Worm (Caenorhabditis elegans) whole organism, young adult: Measurements from ENCODE around the gene R10D12.8.

Experiments used
- B0336.3 ChIP-seq: fragments of 200-800 bp; sonication (Bioruptor generic); IDR thresholded peaks from 2 replicates; pipeline ENCODE4 v1.3.6; 2022; ENCODE audit warnings: missing genetic modification characterization, missing compliant biosample characterization
- F22D6.2 ChIP-seq: sonication (generic microtip); optimal IDR thresholded peaks from 2 replicates; lab custom pipeline; 2016; ENCODE audit warnings: mild to moderate bottlenecking, missing genetic modification characterization, missing compliant biosample characterization
- K11D2.4 ChIP-seq: fragments of 200-800 bp; sonication (Bioruptor generic); IDR thresholded peaks from 2 replicates; pipeline ENCODE4 v1.3.6; 2022; ENCODE audit warnings: missing genetic modification reagents, missing genetic modification characterization, missing compliant biosample characterization
- Y56A3A.18 ChIP-seq: fragments of 200-800 bp; sonication (Bioruptor generic); IDR thresholded peaks from 2 replicates; pipeline ENCODE4 v1.3.6; 2022; ENCODE audit warnings: missing genetic modification reagents, missing genetic modification characterization, missing compliant biosample characterization
- Y79H2A.3 ChIP-seq: fragments of 200-800 bp; sonication (Bioruptor generic); conservative IDR thresholded peaks from 2 replicates; pipeline ENCODE4 v1.3.6; 2022; ENCODE audit warnings: missing genetic modification reagents, missing genetic modification characterization, missing compliant biosample characterization
- Y95B8A.8 ChIP-seq: fragments of 200-800 bp; sonication (Bioruptor generic); IDR thresholded peaks from 2 replicates; pipeline ENCODE4 v1.3.6; 2022; ENCODE audit warnings: missing genetic modification reagents, missing genetic modification characterization, missing compliant biosample characterization
- ama-1 ChIP-seq, 3 experiments: fragments of 150-350 bp in 1 of 3; sonication (generic microtip) in 2 of 3; optimal IDR thresholded peaks; 2 replicates each; lab custom pipeline; 2014 to 2018; ENCODE audit warnings: missing biosample characterization in 2 of 3, missing genetic modification characterization in 2 of 3, missing genetic modification reagents in 2 of 3
- aptf-2 ChIP-seq: fragments of 200-800 bp; sonication (Bioruptor generic); conservative IDR thresholded peaks from 2 replicates; pipeline ENCODE4 v1.3.6; 2022; ENCODE audit warnings: missing genetic modification reagents, missing genetic modification characterization, missing compliant biosample characterization
- atf-7 ChIP-seq: sonication (generic microtip); optimal IDR thresholded peaks from 2 replicates; lab custom pipeline; 2017; ENCODE audit warnings: mild to moderate bottlenecking, missing genetic modification characterization, missing compliant biosample characterization
- athp-1 ChIP-seq: sonication (generic microtip); optimal IDR thresholded peaks from 2 replicates; lab custom pipeline; 2017; ENCODE audit warnings: mild to moderate bottlenecking, missing genetic modification characterization, missing compliant biosample characterization
- attf-3 ChIP-seq: fragments of 200-800 bp; sonication (Bioruptor generic); conservative IDR thresholded peaks from 2 replicates; pipeline ENCODE4 v1.3.6; 2022; ENCODE audit warnings: missing genetic modification reagents, missing genetic modification characterization, missing compliant biosample characterization
- attf-5 ChIP-seq: fragments of 200-800 bp; sonication (Bioruptor generic); optimal IDR thresholded peaks from 2 replicates; lab custom pipeline; 2018; ENCODE audit warnings: mild to moderate bottlenecking, missing genetic modification characterization, missing compliant biosample characterization
- bed-1 ChIP-seq: fragments of 200-800 bp; sonication (Bioruptor generic); IDR thresholded peaks from 2 replicates; pipeline ENCODE4 v1.3.6; 2022; ENCODE audit warnings: missing genetic modification reagents, missing genetic modification characterization, missing compliant biosample characterization
- cebp-1 ChIP-seq, 2 experiments: fragments of 200-800 bp in 1 of 2; sonication (Bioruptor generic) in 1 of 2; sonication (generic microtip) in 1 of 2; IDR thresholded peaks in 1 of 2; optimal IDR thresholded peaks in 1 of 2; 2 replicates each; pipeline versions ENCODE4 v1.3.6 to Lab custom; 2017 to 2022; ENCODE audit warnings: missing compliant biosample characterization in 2 of 2, missing genetic modification characterization in 2 of 2, mild to moderate bottlenecking in 1 of 2, missing genetic modification reagents in 1 of 2, moderate library complexity in 1 of 2
- ceh-27 ChIP-seq: fragments of 200-800 bp; sonication (Bioruptor generic); optimal IDR thresholded peaks from 2 replicates; lab custom pipeline; 2018; ENCODE audit warnings: mild to moderate bottlenecking, missing genetic modification characterization, moderate library complexity, missing compliant biosample characterization
- chd-7 ChIP-seq: sonication (generic microtip); optimal IDR thresholded peaks from 2 replicates; lab custom pipeline; 2016; ENCODE audit warnings: mild to moderate bottlenecking, missing genetic modification characterization, moderate library complexity, missing compliant biosample characterization
- dox-1 ChIP-seq: fragments of 200-800 bp; sonication (Bioruptor generic); IDR thresholded peaks from 2 replicates; pipeline ENCODE4 v1.3.6; 2022; ENCODE audit warnings: missing genetic modification reagents, missing genetic modification characterization, missing compliant biosample characterization
- efl-1 ChIP-seq: fragments of 150-350 bp; optimal IDR thresholded peaks from 2 replicates; lab custom pipeline; 2014; ENCODE audit warnings: missing biosample characterization, missing genetic modification reagents, missing genetic modification characterization
- egl-44 ChIP-seq: fragments of 200-800 bp; sonication (Bioruptor generic); IDR thresholded peaks from 2 replicates; pipeline ENCODE4 v1.3.6; 2022; ENCODE audit warnings: missing genetic modification reagents, missing genetic modification characterization, missing compliant biosample characterization
- hlh-12 ChIP-seq: sonication (generic microtip); optimal IDR thresholded peaks from 2 replicates; lab custom pipeline; 2016; ENCODE audit warnings: missing genetic modification characterization, missing compliant biosample characterization
- let-526 ChIP-seq: fragments of 200-800 bp; sonication (Bioruptor generic); IDR thresholded peaks from 2 replicates; pipeline ENCODE4 v1.3.6; 2022; ENCODE audit warnings: missing genetic modification reagents, missing genetic modification characterization, missing compliant biosample characterization
- let-607 ChIP-seq, 2 experiments: fragments of 200-800 bp in 1 of 2; sonication (Bioruptor generic) in 1 of 2; sonication (generic microtip) in 1 of 2; optimal IDR thresholded peaks; 2 replicates each; lab custom pipeline; 2016 to 2018; ENCODE audit warnings: mild to moderate bottlenecking in 2 of 2, missing compliant biosample characterization in 2 of 2, missing genetic modification characterization in 2 of 2, moderate library complexity in 2 of 2, missing genotype in 1 of 2
- lin-35 ChIP-seq, 3 experiments: fragments of 150-350 bp in 2 of 3; sonication (generic microtip) in 1 of 3; optimal IDR thresholded peaks; 2 replicates each; lab custom pipeline; 2014 to 2018; ENCODE audit warnings: missing biosample characterization in 3 of 3, missing genetic modification characterization in 3 of 3, missing genetic modification reagents in 3 of 3
- madf-10 ChIP-seq: sonication (generic microtip); optimal IDR thresholded peaks from 2 replicates; lab custom pipeline; 2016; ENCODE audit warnings: mild to moderate bottlenecking, missing genetic modification characterization, missing compliant biosample characterization
- madf-3 ChIP-seq: fragments of 200-800 bp; sonication (Bioruptor generic); IDR thresholded peaks from 2 replicates; pipeline ENCODE4 v1.3.6; 2022; ENCODE audit warnings: missing genetic modification reagents, missing genetic modification characterization, missing compliant biosample characterization
- mcd-1 ChIP-seq: fragments of 200-800 bp; sonication (Bioruptor generic); IDR thresholded peaks from 2 replicates; pipeline ENCODE4 v1.3.6; 2022; ENCODE audit warnings: missing genetic modification reagents, missing genetic modification characterization, missing compliant biosample characterization
- nfyb-1 ChIP-seq: fragments of 200-800 bp; sonication (Bioruptor generic); IDR thresholded peaks from 2 replicates; pipeline ENCODE4 v1.3.6; 2022; ENCODE audit warnings: missing genetic modification reagents, missing genetic modification characterization, missing compliant biosample characterization
- pbrm-1 ChIP-seq: fragments of 200-800 bp; sonication (Bioruptor generic); IDR thresholded peaks from 2 replicates; pipeline ENCODE4 v1.3.6; 2022; ENCODE audit warnings: missing genetic modification reagents, missing genetic modification characterization, missing compliant biosample characterization
- pha-4 ChIP-seq: fragments of 150-350 bp; sonication (generic microtip); optimal IDR thresholded peaks from 2 replicates; lab custom pipeline; 2014; ENCODE audit warnings: missing biosample characterization, missing genetic modification reagents, missing genetic modification characterization
- sdz-38 ChIP-seq: sonication (generic microtip); optimal IDR thresholded peaks from 2 replicates; lab custom pipeline; 2016; ENCODE audit warnings: missing genotype, missing genetic modification characterization, missing compliant biosample characterization
- sea-2 ChIP-seq: fragments of 200-800 bp; sonication (Bioruptor generic); IDR thresholded peaks from 2 replicates; pipeline ENCODE4 v1.3.6; 2022; ENCODE audit warnings: missing genetic modification characterization, missing compliant biosample characterization
- snpc-4 ChIP-seq, 5 experiments: fragments of 150-350 bp in 1 of 5; sonication (generic microtip) in 4 of 5; optimal IDR thresholded peaks; 2 replicates each; lab custom pipeline; 2014 to 2018; ENCODE audit warnings: missing genetic modification characterization in 5 of 5, missing biosample characterization in 3 of 5, antibody characterized with exemption in 2 of 5, mild to moderate bottlenecking in 2 of 5, missing compliant biosample characterization in 2 of 5, missing genotype in 2 of 5, moderate library complexity in 2 of 5, missing genetic modification reagents in 1 of 5
- sptf-2 ChIP-seq: fragments of 200-800 bp; sonication (Bioruptor generic); optimal IDR thresholded peaks from 2 replicates; lab custom pipeline; 2018; ENCODE audit warnings: mild to moderate bottlenecking, missing genetic modification characterization, missing compliant biosample characterization
- tbp1 ChIP-seq: fragments of 200-800 bp; sonication (Bioruptor generic); optimal IDR thresholded peaks from 2 replicates; lab custom pipeline; 2018; ENCODE audit warnings: mild to moderate bottlenecking, missing genetic modification characterization, missing compliant biosample characterization
- tbx-9 ChIP-seq: sonication (generic microtip); optimal IDR thresholded peaks from 2 replicates; lab custom pipeline; 2016; ENCODE audit warnings: borderline replicate concordance, missing genetic modification characterization, inconsistent platforms, missing compliant biosample characterization
- tlf-1 ChIP-seq: fragments of 200-800 bp; sonication (Bioruptor generic); optimal IDR thresholded peaks from 2 replicates; lab custom pipeline; 2018; ENCODE audit warnings: mild to moderate bottlenecking, missing genetic modification characterization, missing compliant biosample characterization
- zfh-2 ChIP-seq: fragments of 200-800 bp; sonication (Bioruptor generic); conservative IDR thresholded peaks from 2 replicates; pipeline ENCODE4 v1.3.6; 2022; ENCODE audit warnings: missing genetic modification reagents, missing genetic modification characterization, missing compliant biosample characterization
- zim-3 ChIP-seq: sonication (generic microtip); optimal IDR thresholded peaks from 2 replicates; lab custom pipeline; 2017; ENCODE audit warnings: mild to moderate bottlenecking, missing genetic modification characterization, moderate library complexity, missing compliant biosample characterization
- ztf-28 ChIP-seq: fragments of 200-800 bp; sonication (Bioruptor generic); IDR thresholded peaks from 2 replicates; pipeline ENCODE4 v1.3.6; 2022; ENCODE audit warnings: missing genetic modification reagents, missing genetic modification characterization, missing compliant biosample characterization
- ztf-3 ChIP-seq: fragments of 200-800 bp; sonication (Bioruptor generic); optimal IDR thresholded peaks from 2 replicates; lab custom pipeline; 2018; ENCODE audit warnings: mild to moderate bottlenecking, missing genetic modification characterization, missing compliant biosample characterization

The R10D12.8 gene

DNA sequence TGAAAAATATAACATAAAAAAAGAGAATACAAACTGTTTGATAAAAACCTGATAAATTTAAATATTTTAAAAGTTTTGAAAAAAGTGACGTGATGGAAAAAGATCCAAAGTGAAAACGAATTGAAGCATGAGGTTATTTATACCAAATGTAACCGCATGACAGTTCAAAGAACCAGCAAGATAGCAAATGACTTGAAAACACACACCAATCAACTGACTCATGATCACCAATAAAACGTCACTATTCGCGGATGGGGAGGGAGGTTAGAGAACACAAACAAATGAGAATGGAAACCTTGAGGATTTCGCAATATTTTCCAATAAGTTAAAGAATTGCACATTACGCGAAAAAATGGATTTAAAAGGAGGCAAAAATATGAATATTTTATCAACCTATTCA lies 43.7 kb downstream of the R10D12.8 start, which contains the start of gene C06B3.7 (continued):
- TF ChIP-seq sea-2 (no peak), egl-44 (peak; percentile 37; the same call in 1 of the 2 replicates), attf-5 (GFP tag; lab: Kevin White, UChicago) (peak; percentile 72), sptf-2 (GFP tag; lab: Kevin White, UChicago) (no peak), let-607 (tag; optimal IDR thresholded peaks at IDR 0.05; lab: Kevin White, UChicago) (peak in 1 of 2 experiments; percentile 47), tbp1 (GFP tag; lab: Kevin White, UChicago) (peak; percentile 55), atf-7 (tag; lab: Kevin White, UChicago) (peak; percentile 96), lin-35 (GFP tag; optimal IDR thresholded peaks at IDR 0.05; lab: Kevin White, UChicago) (no peak), madf-10 (tag; lab: Kevin White, UChicago) (peak; percentile 72), hlh-12 (tag; lab: Kevin White, UChicago) (no peak), K11D2.4 (GFP tag; lab: Robert Waterston, UW) (peak; percentile 45; the same call in 1 of the 2 replicates), tbx-9 (tag; lab: Kevin White, UChicago) (no peak), snpc-4 (GFP tag; optimal IDR thresholded peaks at IDR 0.05; lab: Kevin White, UChicago) (no peak), snpc-4 (tag; optimal IDR thresholded peaks at IDR 0.05; lab: Kevin White, UChicago) (peak in 2 of 4 experiments; percentile 1 to 51), zim-3 (tag; lab: Kevin White, UChicago) (no peak), ceh-27 (GFP tag; lab: Kevin White, UChicago) (peak; percentile 4), mcd-1 (GFP tag; lab: Robert Waterston, UW) (0 out of 2 replicates have a peak, but pooled peaks have one; percentile 27), tlf-1 (peak; percentile 59), let-526 (peak; percentile 81), F22D6.2 (tag; lab: Kevin White, UChicago) (no peak), nfyb-1 (GFP tag; lab: Robert Waterston, UW) (peak; percentile 46; the same call in 1 of the 2 replicates), pha-4 (peak; percentile 91)

DNA sequence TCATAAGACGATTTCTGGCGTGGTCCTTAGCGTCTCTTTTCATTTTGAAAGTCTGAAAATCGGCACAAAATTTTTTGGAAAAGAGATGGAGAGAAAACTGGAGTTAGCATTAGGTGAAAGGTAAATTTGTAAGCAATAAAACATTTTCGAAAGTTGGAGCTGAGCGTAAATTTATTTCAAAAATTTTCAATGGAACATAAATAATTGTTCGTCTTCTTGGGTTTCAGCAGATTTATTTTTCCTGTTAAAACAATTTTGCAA lies 44.2 kb downstream of the R10D12.8 start, which contains the start of gene C06B3.6:
Gene C06B3.6, minus strand, starts transcription at position 52 of the 261 bp plus-strand sequence.
- peak; percentile 90 for TF ChIP-seq ama-1 (optimal IDR thresholded peaks at IDR 0.05; lab: Kevin White, UChicago)
- no peak for TF ChIP-seq ama-1 (GFP tag; optimal IDR thresholded peaks at IDR 0.05; lab: Kevin White, UChicago)
- 0 out of 2 replicates have a peak, but pooled peaks have one; percentile 4 for TF ChIP-seq aptf-2 (GFP tag; lab: Robert Waterston, UW)
- TF ChIP-seq pbrm-1 (GFP tag; lab: Robert Waterston, UW), result 0 out of 2 replicates have a peak, but pooled peaks have one; percentile 5
- no peak for TF ChIP-seq hlh-12 (tag; lab: Kevin White, UChicago)
- 0 out of 2 replicates have a peak, but pooled peaks have one; percentile 0 for TF ChIP-seq B0336.3
- TF ChIP-seq K11D2.4 (GFP tag; lab: Robert Waterston, UW), result no peak

DNA sequence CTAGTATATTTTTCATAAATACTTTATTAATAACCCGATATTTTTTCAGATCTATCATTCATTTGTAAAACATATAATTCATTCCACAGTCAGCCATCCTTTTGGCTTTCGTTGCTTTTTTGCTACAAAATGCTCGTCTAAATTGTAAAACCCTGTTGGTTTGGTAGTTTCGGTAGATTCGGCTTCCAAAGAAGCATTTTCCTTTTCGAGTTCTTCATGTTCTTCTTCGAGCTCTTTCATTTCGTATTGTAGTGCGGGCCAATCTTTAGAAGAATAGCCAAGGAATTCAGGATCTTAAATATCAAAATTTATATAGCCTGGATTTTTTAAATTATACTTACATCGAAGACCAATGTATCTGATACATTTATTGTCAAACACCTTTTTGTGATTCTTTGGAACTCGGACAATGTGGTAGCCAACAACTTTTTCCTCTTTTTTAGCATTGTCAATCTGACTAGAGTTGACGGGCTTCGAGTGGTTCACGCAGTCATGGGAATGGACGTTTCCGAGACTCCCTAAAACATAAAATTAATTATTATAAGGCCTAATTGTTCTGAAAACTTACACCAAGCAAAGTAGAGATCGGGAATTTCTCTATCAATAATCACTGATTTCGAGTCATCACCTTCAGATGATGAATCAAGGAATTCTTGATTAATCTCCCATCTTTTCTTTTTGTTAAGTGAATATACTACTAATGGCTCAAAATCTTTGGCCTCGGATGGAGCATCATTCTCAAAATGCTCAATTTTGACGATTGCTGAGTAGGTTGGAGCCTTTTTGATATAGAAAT lies 44.8 kb downstream of the R10D12.8 start:
- TF ChIP-seq attf-3 (0 out of 2 replicates have a peak, but pooled peaks have one; percentile 8), nfyb-1 (GFP tag; lab: Robert Waterston, UW) (peak; percentile 64), K11D2.4 (GFP tag; lab: Robert Waterston, UW) (peak; percentile 45), chd-7 (peak; percentile 38), zfh-2 (GFP tag; lab: Robert Waterston, UW) (no peak), ztf-3 (peak; percentile 41), lin-35 (GFP tag; optimal IDR thresholded peaks at IDR 0.05; lab: Kevin White, UChicago) (peak in 1 of 3 experiments; percentile 39), cebp-1 (GFP tag; IDR thresholded peaks at IDR 0.05; lab: Robert Waterston, UW) (no peak), cebp-1 (tag; optimal IDR thresholded peaks at IDR 0.05; lab: Kevin White, UChicago) (peak; percentile 29), ztf-28 (GFP tag; lab: Robert Waterston, UW) (peak; percentile 33; the same call in 1 of the 2 replicates), pbrm-1 (GFP tag; lab: Robert Waterston, UW) (no peak; the same call in 1 of the 2 replicates), athp-1 (tag; lab: Kevin White, UChicago) (peak; percentile 1), dox-1 (GFP tag; lab: Robert Waterston, UW) (peak; percentile 57), Y95B8A.8 (GFP tag; lab: Robert Waterston, UW) (peak; percentile 71; the same call in 1 of the 2 replicates), bed-1 (no peak), B0336.3 (peak; percentile 15), Y56A3A.18 (GFP tag; lab: Robert Waterston, UW) (peak; percentile 7; the same call in 1 of the 2 replicates), madf-3 (GFP tag; lab: Robert Waterston, UW) (0 out of 2 replicates have a peak, but pooled peaks have one; percentile 27), efl-1 (no peak), Y79H2A.3 (GFP tag; lab: Robert Waterston, UW) (peak; percentile 6; the same call in 1 of the 2 replicates), aptf-2 (GFP tag; lab: Robert Waterston, UW) (0 out of 2 replicates have a peak, but pooled peaks have one; percentile 5), ama-1 (optimal IDR thresholded peaks at IDR 0.05; lab: Kevin White, UChicago) (peak; percentile 53), ama-1 (GFP tag; optimal IDR thresholded peaks at IDR 0.05; lab: Kevin White, UChicago) (no peak), sdz-38 (tag; lab: Kevin White, UChicago) (no peak)
